Worm (Caenorhabditis elegans) whole organism, L4/young adult: ENCODE measurements around the gene E02A10.4.
A peak's percentile ranks its signal among the peaks of the same experiment; 100 is the strongest.

ENCODE experiments used
- W03F9.2 ChIP-seq: fragments of 150-350 bp; optimal IDR thresholded peaks from 2 replicates; lab custom pipeline; 2014; ENCODE audit warnings: missing biosample characterization, missing genetic modification characterization
- dao-5 ChIP-seq: sonication (generic microtip); optimal IDR thresholded peaks from 2 replicates; lab custom pipeline; 2016; ENCODE audit warnings: missing genotype, missing genetic modification characterization, moderate library complexity, missing compliant biosample characterization
- him-1 ChIP-seq: sonication (generic microtip); optimal IDR thresholded peaks from 2 replicates; lab custom pipeline; 2016; ENCODE audit warnings: missing genotype, missing genetic modification reagents, missing genetic modification characterization, missing compliant biosample characterization

E02A10.4 gene

DNA sequence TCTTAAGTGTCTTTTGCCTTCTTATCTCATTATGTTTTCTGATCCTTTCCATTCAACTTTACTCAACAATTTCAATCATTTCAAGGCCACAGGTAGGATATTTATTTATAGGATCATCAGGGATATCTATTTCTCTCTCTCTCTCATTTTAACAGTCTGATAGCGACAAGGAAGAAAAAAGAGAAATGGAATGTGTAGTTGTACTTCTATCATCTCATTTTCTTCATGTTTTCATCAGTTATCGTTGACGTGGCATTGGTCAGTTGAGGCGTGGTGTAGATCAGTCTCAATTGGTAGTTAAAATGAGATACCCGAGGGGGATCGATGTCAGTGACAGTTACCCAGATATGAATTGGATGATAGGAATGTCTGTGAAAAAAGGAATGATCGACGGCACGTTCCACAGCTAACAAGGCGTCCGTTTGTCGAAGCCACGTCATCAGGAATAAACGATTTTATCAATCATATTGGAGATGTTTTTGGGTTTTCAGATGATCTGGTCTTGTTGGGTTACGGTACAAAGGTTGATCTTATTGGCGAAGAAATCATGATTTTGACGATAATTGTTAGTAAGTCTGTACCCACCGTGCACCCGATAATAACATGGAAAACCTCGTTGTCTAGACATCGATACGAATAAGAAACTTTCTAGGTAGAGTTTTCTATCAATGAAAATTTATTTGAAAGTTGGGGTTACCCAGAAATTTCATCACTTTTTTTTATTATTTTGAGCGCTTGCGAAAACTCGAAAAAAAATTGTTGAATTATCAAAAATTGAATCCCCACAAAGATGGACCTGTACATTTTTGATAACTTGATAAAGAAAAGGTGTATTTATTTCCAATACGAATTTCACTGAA lies 13.3 kb downstream of the E02A10.4 start:
- TF ChIP-seq W03F9.2 (tag; lab: Kevin White, UChicago) = no peak
- TF ChIP-seq him-1 (tag; lab: Kevin White, UChicago) = no peak
- no peak for TF ChIP-seq dao-5 (tag; lab: Kevin White, UChicago)

DNA sequence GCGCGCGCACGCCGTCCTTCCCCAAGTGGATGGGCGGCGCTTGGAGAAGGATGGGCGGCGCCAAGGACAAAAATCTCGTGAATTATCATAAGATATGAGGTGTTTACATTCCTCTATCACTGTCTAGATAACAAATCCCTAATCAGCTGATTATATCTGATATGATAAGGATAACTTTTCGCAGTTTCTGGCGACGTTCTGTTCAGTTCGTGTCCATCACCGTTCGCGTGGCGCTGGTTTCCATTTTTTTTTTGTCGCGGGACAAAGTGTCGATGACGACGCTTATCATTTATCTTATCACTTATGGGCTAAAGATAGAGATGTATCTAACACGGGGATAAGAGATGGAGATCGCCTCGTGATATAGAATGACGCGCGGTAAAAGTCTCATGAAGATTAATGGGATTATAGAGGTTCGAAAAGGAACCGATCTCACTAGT lies 14.4 kb downstream of the E02A10.4 start:
- TF ChIP-seq dao-5 (tag; lab: Kevin White, UChicago) (no peak), W03F9.2 (tag; lab: Kevin White, UChicago) (no peak), him-1 (tag; lab: Kevin White, UChicago) (no peak)

DNA sequence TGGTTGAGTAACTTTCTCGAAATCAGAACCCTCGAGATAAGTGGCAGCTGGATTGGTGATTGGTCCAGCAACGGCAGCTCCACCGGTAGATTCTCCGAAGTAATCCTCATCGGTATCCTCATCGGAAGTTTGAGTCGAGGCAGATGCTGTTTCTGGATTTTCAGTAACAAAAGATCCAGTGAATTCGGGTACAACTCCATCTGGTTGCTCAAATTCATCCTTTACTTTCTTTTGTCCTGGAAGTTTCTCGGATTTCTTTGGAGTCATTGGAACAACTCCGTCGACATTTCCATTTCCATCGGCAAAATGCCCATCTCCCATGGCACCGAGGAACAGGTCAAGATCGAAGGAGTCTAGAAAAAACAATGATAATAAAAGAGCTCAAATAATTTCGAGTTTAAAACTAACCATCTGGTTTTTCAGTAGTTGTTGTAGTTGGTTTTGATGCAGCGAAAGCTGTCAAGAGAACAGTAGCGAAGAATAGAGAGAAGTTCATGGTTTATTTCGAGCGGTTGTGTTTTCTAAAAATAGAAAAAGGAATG lies 15.0 kb downstream of the E02A10.4 start, which contains the start of gene F45D3.4:
Gene F45D3.4, minus strand, starts transcription at position 521 of the 542 bp plus-strand sequence.
- TF ChIP-seq him-1 (tag; lab: Kevin White, UChicago) (no peak), W03F9.2 (tag; lab: Kevin White, UChicago) (no peak), dao-5 (tag; lab: Kevin White, UChicago) (no peak)

ce11 chrV:12551638-12552478 lies 15.9 kb downstream of the E02A10.4 start:
- TF ChIP-seq dao-5 (tag; lab: Kevin White, UChicago) (no peak), him-1 (tag; lab: Kevin White, UChicago) (no peak), W03F9.2 (tag; lab: Kevin White, UChicago) (no peak)

DNA sequence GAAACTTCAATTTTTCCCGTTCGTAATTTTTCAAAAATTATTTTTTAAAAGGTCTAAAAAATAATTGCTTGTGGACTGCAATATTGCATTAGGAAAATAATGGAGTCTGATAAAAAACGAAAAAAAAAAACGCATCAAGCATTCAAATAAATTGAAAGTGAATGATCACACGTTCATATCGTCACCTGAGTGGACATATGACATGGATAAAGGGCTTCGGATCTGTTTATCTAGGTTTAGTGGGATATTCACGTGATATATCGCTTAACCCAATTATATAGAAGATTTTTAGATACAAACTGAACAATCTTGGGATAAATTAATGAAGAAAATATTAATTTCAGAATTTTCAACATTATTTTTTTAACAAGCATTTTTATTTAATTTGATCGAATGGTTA lies 17.0 kb downstream of the E02A10.4 start:
- TF ChIP-seq dao-5 (tag; lab: Kevin White, UChicago) (no peak), W03F9.2 (tag; lab: Kevin White, UChicago) (no peak), him-1 (tag; lab: Kevin White, UChicago) (no peak)

DNA sequence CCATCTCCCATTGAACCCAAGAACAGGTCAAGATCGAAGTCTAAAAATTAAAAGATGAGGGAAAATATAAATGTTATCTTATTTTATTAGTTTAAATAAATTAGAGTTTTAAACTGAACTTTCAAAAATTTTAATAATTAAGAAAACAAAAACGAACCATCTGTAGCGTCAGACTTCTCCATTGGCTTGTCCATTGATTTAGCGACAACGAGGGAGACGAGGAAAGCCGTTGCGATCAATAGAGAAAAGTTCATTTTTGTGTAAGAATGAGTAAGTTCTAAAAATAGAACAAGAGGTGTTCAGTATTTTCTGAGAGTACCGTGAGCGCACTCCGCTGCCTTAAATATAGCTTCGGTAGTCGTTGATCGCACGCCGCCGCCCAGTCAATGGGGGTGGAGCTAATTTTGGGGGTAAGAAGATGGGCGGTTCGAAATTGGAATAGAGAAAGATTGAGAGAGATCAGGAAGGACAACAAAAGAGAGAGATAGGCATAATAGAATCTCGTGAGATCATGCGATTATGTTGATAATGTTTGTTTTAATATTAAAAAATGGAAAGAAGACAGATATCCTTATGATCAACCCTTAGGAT lies 17.6 kb downstream of the E02A10.4 start, which contains the start of gene F45D3.3:
Gene F45D3.3, minus strand, starts transcription at position 350 of the 591 bp plus-strand sequence.
- TF ChIP-seq W03F9.2 (tag; lab: Kevin White, UChicago) (no peak), dao-5 (tag; lab: Kevin White, UChicago) (no peak), him-1 (tag; lab: Kevin White, UChicago) (no peak)

DNA sequence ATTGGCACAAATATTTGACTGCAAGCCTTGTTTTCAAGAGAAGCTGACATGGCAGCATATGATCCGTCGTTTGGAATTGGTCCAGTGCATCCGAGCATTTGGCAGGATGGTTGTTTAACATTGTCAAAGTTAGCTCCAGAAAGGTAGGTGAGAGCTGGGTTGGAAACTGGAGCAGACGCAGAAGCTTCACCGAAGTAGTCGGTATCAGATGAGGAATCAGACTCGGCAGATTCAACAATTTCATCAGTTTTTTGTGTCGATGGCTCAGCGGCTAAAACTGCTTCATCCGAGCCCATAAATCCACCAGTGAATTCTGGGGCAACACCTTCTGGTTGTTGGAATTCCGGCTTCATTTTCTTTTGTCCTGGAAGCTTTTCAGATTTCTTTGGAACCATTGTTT lies 18.1 kb downstream of the E02A10.4 start:
- TF ChIP-seq him-1 (tag; lab: Kevin White, UChicago) (no peak), dao-5 (tag; lab: Kevin White, UChicago) (no peak), W03F9.2 (tag; lab: Kevin White, UChicago) (no peak)

ce11 chrV:12548830-12549229 lies 18.9 kb downstream of the E02A10.4 start:
- TF ChIP-seq W03F9.2 (tag; lab: Kevin White, UChicago) = peak; percentile 31
- no peak for TF ChIP-seq him-1 (tag; lab: Kevin White, UChicago)
- TF ChIP-seq dao-5 (tag; lab: Kevin White, UChicago) = no peak

ce11 chrV:12542683-12543319 lies 24.9 kb downstream of the E02A10.4 start:
- TF ChIP-seq W03F9.2 (tag; lab: Kevin White, UChicago) = no peak

DNA sequence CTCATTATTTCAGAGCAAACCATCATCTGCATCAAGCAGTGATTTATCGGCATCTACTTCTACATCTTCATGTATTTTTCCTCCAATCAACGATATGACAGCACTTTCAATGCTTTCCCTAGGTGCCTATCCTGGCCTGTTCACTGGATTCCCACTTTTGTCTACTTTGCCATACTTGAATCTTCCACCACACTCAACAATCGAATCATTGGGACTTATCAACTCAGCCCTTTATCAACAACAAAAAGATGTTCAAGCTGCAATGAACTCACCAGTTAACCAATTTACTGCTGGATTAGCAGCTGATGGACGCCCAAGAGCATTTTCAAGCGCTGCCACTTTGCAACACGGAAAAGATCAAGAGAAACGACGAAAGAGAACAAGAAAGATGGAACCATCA lies 26.5 kb downstream of the E02A10.4 start:
- TF ChIP-seq dao-5 (tag; lab: Kevin White, UChicago) (no peak), him-1 (tag; lab: Kevin White, UChicago) (no peak), W03F9.2 (tag; lab: Kevin White, UChicago) (no peak)

- TF ChIP-seq him-1 (tag; lab: Kevin White, UChicago) = no peak
- no peak for TF ChIP-seq W03F9.2 (tag; lab: Kevin White, UChicago)
- no peak for TF ChIP-seq dao-5 (tag; lab: Kevin White, UChicago)
Observed at ce11 chrV:12540739-12541138, 27.0 kb downstream of the E02A10.4 start, which contains the start of gene F45D3.2. Gene F45D3.2, plus strand, starts transcription at chrV:12541039.

- TF ChIP-seq him-1 (tag; lab: Kevin White, UChicago) (peak; percentile 19), W03F9.2 (tag; lab: Kevin White, UChicago) (no peak)
Observed at ce11 chrV:12540018-12540417, 27.7 kb downstream of the E02A10.4 start.
